Worm (Caenorhabditis elegans) whole organism, early embryonic: ENCODE results near the gene taf-7.1.

Experiments
- ama-1 ChIP-seq: fragments of 150-350 bp; optimal IDR thresholded peaks from 2 replicates; lab custom pipeline; 2014
- ceh-13 ChIP-seq: fragments of 200-800 bp; sonication (Bioruptor generic); optimal IDR thresholded peaks from 2 replicates; lab custom pipeline; 2018; ENCODE audit warnings: mild to moderate bottlenecking, missing genetic modification characterization, missing compliant biosample characterization
- pes-1 ChIP-seq: fragments of 200-800 bp; sonication (Bioruptor generic); IDR thresholded peaks from 2 replicates; pipeline ENCODE4 v1.3.6; 2022; ENCODE audit warnings: missing genetic modification reagents, missing genetic modification characterization, missing compliant biosample characterization

- TF ChIP-seq ama-1 (lab: Kevin White, UChicago) (no peak), ceh-13 (GFP tag; lab: Kevin White, UChicago) (no peak), pes-1 (0 out of 2 replicates have a peak, but pooled peaks have one; percentile 15)
Measured at ce11 chrX:11798057-11798555, 39.2 kb downstream of the taf-7.1 start, which contains the start of gene rsd-3.
